Fruit fly (Drosophila melanogaster) whole organism, embryonic: Measurements from ENCODE around the gene Pis.

Experiments
- Adf1 ChIP-seq: fragments of 200-800 bp; sonication (Bioruptor generic); IDR thresholded peaks from 2 replicates; pipeline ENCODE4 v1.3.6; 2022; ENCODE audit warnings: missing biosample characterization, missing genetic modification characterization
- Antp ChIP-seq: fragments of 200-800 bp; sonication (Bioruptor generic); optimal IDR thresholded peaks from 3 replicates; lab custom pipeline; 2016; ENCODE audit warnings: missing biosample characterization, missing genetic modification characterization
- Asciz ChIP-seq: fragments of 200-800 bp; sonication (Bioruptor generic); optimal IDR thresholded peaks from 2 replicates; lab custom pipeline; 2017; ENCODE audit warnings: missing biosample characterization, mild to moderate bottlenecking, missing genetic modification characterization, missing genetic modification reagents
- B-H2 ChIP-seq: fragments of 200-800 bp; sonication (Bioruptor generic); optimal IDR thresholded peaks from 2 replicates; lab custom pipeline; 2018; ENCODE audit warnings: missing biosample characterization, mild to moderate bottlenecking, missing genetic modification characterization
- CG10959 ChIP-seq: fragments of 200-800 bp; sonication (Bioruptor generic); IDR thresholded peaks from 2 replicates; pipeline ENCODE4 v1.3.6; 2022; ENCODE audit warnings: missing biosample characterization, missing genetic modification characterization
- CG11247 ChIP-seq: fragments of 200-800 bp; sonication (Bioruptor generic); IDR thresholded peaks from 2 replicates; pipeline ENCODE4 v1.3.6; 2022; ENCODE audit warnings: missing biosample characterization, missing genetic modification characterization
- CG12155 ChIP-seq: fragments of 200-800 bp; sonication (Bioruptor generic); optimal IDR thresholded peaks from 3 replicates; lab custom pipeline; 2016; ENCODE audit warnings: missing biosample characterization, missing genetic modification characterization
- CG12659 ChIP-seq: fragments of 200-800 bp; sonication (Bioruptor generic); optimal IDR thresholded peaks from 3 replicates; lab custom pipeline; 2017; ENCODE audit warnings: mild to moderate bottlenecking, missing biosample characterization, missing genetic modification reagents, missing genetic modification characterization
- CG13123 ChIP-seq: fragments of 200-800 bp; sonication (Bioruptor generic); optimal IDR thresholded peaks from 2 replicates; lab custom pipeline; 2016; ENCODE audit warnings: missing biosample characterization, missing genetic modification characterization
- CG13287 ChIP-seq: fragments of 200-800 bp; sonication (Bioruptor generic); IDR thresholded peaks from 2 replicates; pipeline ENCODE4 v1.3.6; 2022; ENCODE audit warnings: missing biosample characterization, missing genetic modification characterization; ENCODE audit not compliant: partially characterized antibody
- CG15514 ChIP-seq: fragments of 200-800 bp; sonication (Bioruptor generic); optimal IDR thresholded peaks from 3 replicates; lab custom pipeline; 2017; ENCODE audit warnings: missing biosample characterization, missing genetic modification characterization, mild to moderate bottlenecking, moderate library complexity, missing genetic modification reagents
- CG17568 ChIP-seq: fragments of 200-800 bp; sonication (Bioruptor generic); optimal IDR thresholded peaks from 2 replicates; lab custom pipeline; 2018; ENCODE audit warnings: missing biosample characterization, mild to moderate bottlenecking, missing genetic modification characterization, moderate library complexity
- CG18599 ChIP-seq: fragments of 200-800 bp; sonication (Bioruptor generic); optimal IDR thresholded peaks from 3 replicates; lab custom pipeline; 2017; ENCODE audit warnings: missing biosample characterization, missing genetic modification characterization, mild to moderate bottlenecking, moderate library complexity, missing genetic modification reagents
- CG2875 ChIP-seq: fragments of 200-800 bp; sonication (Bioruptor generic); optimal IDR thresholded peaks from 2 replicates; lab custom pipeline; 2017; ENCODE audit warnings: missing biosample characterization, mild to moderate bottlenecking, missing genetic modification characterization, missing genetic modification reagents
- CG30403 ChIP-seq: fragments of 200-800 bp; sonication (Bioruptor generic); optimal IDR thresholded peaks from 3 replicates; lab custom pipeline; 2016; ENCODE audit warnings: missing biosample characterization, missing genetic modification characterization
- CG31365 ChIP-seq: fragments of 200-800 bp; sonication (Bioruptor generic); optimal IDR thresholded peaks from 2 replicates; lab custom pipeline; 2018; ENCODE audit warnings: missing biosample characterization, mild to moderate bottlenecking, missing genetic modification characterization
- CG3838 ChIP-seq: fragments of 200-800 bp; sonication (Bioruptor generic); optimal IDR thresholded peaks from 3 replicates; lab custom pipeline; 2016; ENCODE audit warnings: missing biosample characterization, missing genetic modification characterization
- CG43689 ChIP-seq: fragments of 200-800 bp; sonication (Bioruptor generic); IDR thresholded peaks from 2 replicates; pipeline ENCODE4 v1.3.6; 2022; ENCODE audit warnings: missing biosample characterization, missing genetic modification characterization
- CG6272 ChIP-seq: fragments of 200-800 bp; sonication (Bioruptor generic); IDR thresholded peaks from 2 replicates; pipeline ENCODE4 v1.3.6; 2022; ENCODE audit warnings: missing biosample characterization, missing genetic modification characterization
- CG6765 ChIP-seq: fragments of 200-800 bp; sonication (Bioruptor generic); optimal IDR thresholded peaks from 3 replicates; lab custom pipeline; 2017; ENCODE audit warnings: missing biosample characterization, mild to moderate bottlenecking, missing genetic modification characterization
- CG6813 ChIP-seq: fragments of 200-800 bp; sonication (Bioruptor generic); optimal IDR thresholded peaks from 2 replicates; lab custom pipeline; 2017; ENCODE audit warnings: missing biosample characterization, missing genetic modification characterization, mild to moderate bottlenecking, moderate library complexity, missing genetic modification reagents
- CG8478 ChIP-seq: fragments of >200 bp; optimal IDR thresholded peaks from 2 replicates; lab custom pipeline; 2018
- CG9817 ChIP-seq: fragments of 200-800 bp; sonication (Bioruptor generic); optimal IDR thresholded peaks from 2 replicates; lab custom pipeline; 2018; ENCODE audit warnings: missing biosample characterization, mild to moderate bottlenecking, missing genetic modification characterization, moderate library complexity
- ERR ChIP-seq: fragments of 200-800 bp; sonication (Bioruptor generic); optimal IDR thresholded peaks from 2 replicates; lab custom pipeline; 2016; ENCODE audit warnings: missing biosample characterization, missing genetic modification characterization
- Fer2 ChIP-seq: fragments of 200-800 bp; sonication (Bioruptor generic); optimal IDR thresholded peaks from 2 replicates; lab custom pipeline; 2018; ENCODE audit warnings: missing biosample characterization, mild to moderate bottlenecking, missing genetic modification characterization, moderate library complexity
- Hand ChIP-seq: fragments of 200-800 bp; sonication (Bioruptor generic); optimal IDR thresholded peaks from 2 replicates; lab custom pipeline; 2017; ENCODE audit warnings: mild to moderate bottlenecking, missing biosample characterization, missing genetic modification reagents, missing genetic modification characterization
- Lhr ChIP-seq: fragments of 200-800 bp; sonication (Bioruptor generic); optimal IDR thresholded peaks from 3 replicates; lab custom pipeline; 2017; ENCODE audit warnings: mild to moderate bottlenecking, missing biosample characterization, missing genetic modification reagents, missing genetic modification characterization
- MTF-1 ChIP-seq: fragments of 200-800 bp; sonication (Bioruptor generic); optimal IDR thresholded peaks from 2 replicates; lab custom pipeline; 2018; ENCODE audit warnings: missing biosample characterization, mild to moderate bottlenecking, missing genetic modification characterization, borderline replicate concordance
- Myb ChIP-seq: fragments of 200-800 bp; sonication (Bioruptor generic); optimal IDR thresholded peaks from 2 replicates; lab custom pipeline; 2016; ENCODE audit warnings: missing biosample characterization, missing genetic modification characterization
- Opbp ChIP-seq: fragments of 200-800 bp; sonication (Bioruptor generic); IDR thresholded peaks from 3 replicates; pipeline ENCODE4 v1.3.6; 2022; ENCODE audit warnings: missing biosample characterization, missing genetic modification characterization; ENCODE audit not compliant: partially characterized antibody
- Ptx1 ChIP-seq: fragments of 200-800 bp; sonication (Bioruptor generic); IDR thresholded peaks from 2 replicates; pipeline ENCODE4 v1.3.6; 2022; ENCODE audit warnings: missing biosample characterization, missing genetic modification characterization
- Sry-β ChIP-seq: fragments of 200-800 bp; sonication (Bioruptor generic); optimal IDR thresholded peaks from 2 replicates; lab custom pipeline; 2018; ENCODE audit warnings: missing biosample characterization, mild to moderate bottlenecking, missing genetic modification characterization, moderate library complexity
- bbx ChIP-seq: fragments of 200-800 bp; sonication (Bioruptor generic); IDR thresholded peaks from 2 replicates; pipeline ENCODE4 v1.3.6; 2022; ENCODE audit warnings: missing biosample characterization, missing genetic modification characterization; ENCODE audit not compliant: partially characterized antibody
- bigmax ChIP-seq: fragments of 200-800 bp; sonication (Bioruptor generic); optimal IDR thresholded peaks from 2 replicates; lab custom pipeline; 2018; ENCODE audit warnings: missing biosample characterization, mild to moderate bottlenecking, missing genetic modification characterization
- da ChIP-seq: fragments of 200-800 bp; sonication (Bioruptor generic); optimal IDR thresholded peaks from 2 replicates; lab custom pipeline; 2016; ENCODE audit warnings: missing biosample characterization, missing genetic modification characterization
- ewg ChIP-seq: fragments of 200-800 bp; sonication (Bioruptor generic); optimal IDR thresholded peaks from 3 replicates; lab custom pipeline; 2017; ENCODE audit warnings: mild to moderate bottlenecking, missing biosample characterization, missing genetic modification reagents, missing genetic modification characterization
- eyg ChIP-seq: fragments of 200-800 bp; sonication (Bioruptor generic); optimal IDR thresholded peaks from 3 replicates; lab custom pipeline; 2016; ENCODE audit warnings: missing biosample characterization, missing genetic modification characterization
- gcm ChIP-seq: fragments of 200-800 bp; sonication (Bioruptor generic); optimal IDR thresholded peaks from 2 replicates; lab custom pipeline; 2019; ENCODE audit warnings: missing biosample characterization, mild to moderate bottlenecking, missing genetic modification characterization, moderate library complexity
- gro ChIP-seq: fragments of 200-800 bp; sonication (Bioruptor generic); optimal IDR thresholded peaks from 2 replicates; lab custom pipeline; 2016; ENCODE audit warnings: missing biosample characterization, missing genetic modification characterization
- gt ChIP-seq: fragments of 200-800 bp; sonication (Bioruptor generic); IDR thresholded peaks from 2 replicates; pipeline ENCODE4 v1.3.6; 2022; ENCODE audit warnings: missing biosample characterization, missing genetic modification characterization
- ham ChIP-seq: fragments of 200-800 bp; sonication (Bioruptor generic); IDR thresholded peaks from 2 replicates; pipeline ENCODE4 v1.3.6; 2022; ENCODE audit warnings: missing biosample characterization, missing genetic modification characterization
- kni ChIP-seq: fragments of 200-800 bp; sonication (Bioruptor generic); optimal IDR thresholded peaks from 3 replicates; lab custom pipeline; 2017; ENCODE audit warnings: mild to moderate bottlenecking, missing biosample characterization, missing genetic modification reagents, missing genetic modification characterization
- luna ChIP-seq: fragments of 200-800 bp; sonication (Bioruptor generic); optimal IDR thresholded peaks from 2 replicates; lab custom pipeline; 2016; ENCODE audit warnings: missing biosample characterization, missing genetic modification characterization
- mirr ChIP-seq: fragments of 200-800 bp; sonication (Bioruptor generic); optimal IDR thresholded peaks from 3 replicates; lab custom pipeline; 2018; ENCODE audit warnings: missing biosample characterization, mild to moderate bottlenecking, missing genetic modification characterization
- odd ChIP-seq: fragments of 200-800 bp; sonication (Bioruptor generic); optimal IDR thresholded peaks from 2 replicates; lab custom pipeline; 2017; ENCODE audit warnings: missing biosample characterization, mild to moderate bottlenecking, missing genetic modification characterization
- peb ChIP-seq: fragments of 200-800 bp; sonication (Bioruptor generic); IDR thresholded peaks from 2 replicates; pipeline ENCODE4 v1.3.6; 2022; ENCODE audit warnings: missing biosample characterization, missing genetic modification characterization
- sens-2 ChIP-seq: fragments of 200-800 bp; sonication (Bioruptor generic); IDR thresholded peaks from 2 replicates; pipeline ENCODE4 v1.3.6; 2022; ENCODE audit warnings: missing biosample characterization, missing genetic modification characterization
- sima ChIP-seq: fragments of 200-800 bp; sonication (Bioruptor generic); optimal IDR thresholded peaks from 2 replicates; lab custom pipeline; 2016; ENCODE audit warnings: missing biosample characterization, missing genetic modification characterization
- sna ChIP-seq: fragments of 200-800 bp; sonication (Bioruptor generic); IDR thresholded peaks from 2 replicates; pipeline ENCODE4 v1.3.6; 2022; ENCODE audit warnings: missing biosample characterization, missing genetic modification characterization; ENCODE audit not compliant: partially characterized antibody
- tgo ChIP-seq: fragments of 200-800 bp; sonication (Bioruptor generic); IDR thresholded peaks from 3 replicates; pipeline ENCODE4 v1.3.6; 2022; ENCODE audit warnings: missing biosample characterization, missing genetic modification characterization
- zen ChIP-seq: fragments of 200-800 bp; sonication (Bioruptor generic); optimal IDR thresholded peaks from 3 replicates; lab custom pipeline; 2018; ENCODE audit warnings: missing biosample characterization, mild to moderate bottlenecking, missing genetic modification characterization, moderate library complexity

Gene Pis

dm6 chrX:15703720-15704206 lies at the start of gene Pis, which contains the start of gene Hap40 (continued):
- TF ChIP-seq CG43689 (GFP tag; lab: Robert Waterston, UW): no peak
- no peak for TF ChIP-seq gt (GFP tag; lab: Robert Waterston, UW)
- TF ChIP-seq gro (GFP tag; lab: Kevin White, UChicago): peak; percentile 41
- TF ChIP-seq kni: peak; percentile 33
- peak; percentile 18 for TF ChIP-seq Myb (GFP tag; lab: Kevin White, UChicago)
- peak; percentile 16; the same call in 1 of the 2 replicates for TF ChIP-seq peb (GFP tag; lab: Robert Waterston, UW)
- TF ChIP-seq Lhr: peak; percentile 78
- TF ChIP-seq Asciz (GFP tag; lab: Kevin White, UChicago): no peak
- TF ChIP-seq Sry-β (GFP tag; lab: Kevin White, UChicago): no peak
- no peak for TF ChIP-seq CG13287 (GFP tag; lab: Robert Waterston, UW)
- no peak for TF ChIP-seq Opbp (GFP tag; lab: Robert Waterston, UW)
- peak; percentile 18 for TF ChIP-seq gcm (GFP tag; lab: Kevin White, UChicago)
- no peak for TF ChIP-seq ham (GFP tag; lab: Robert Waterston, UW)
- peak; percentile 57 for TF ChIP-seq CG6272 (GFP tag; lab: Robert Waterston, UW)
- TF ChIP-seq sens-2 (GFP tag; lab: Robert Waterston, UW): no peak
- peak; percentile 88 for TF ChIP-seq CG12659 (GFP tag; lab: Kevin White, UChicago)
- TF ChIP-seq CG10959: peak; percentile 26; the same call in 1 of the 2 replicates
- TF ChIP-seq CG6765: no peak
- peak; percentile 71 for TF ChIP-seq CG12155 (GFP tag; lab: Kevin White, UChicago)
- TF ChIP-seq bbx (GFP tag; lab: Robert Waterston, UW): no peak
- TF ChIP-seq zen: peak; percentile 72
- TF ChIP-seq CG18599 (GFP tag; lab: Kevin White, UChicago): no peak
- no peak for TF ChIP-seq CG8478 (lab: Kevin White, UChicago)
- no peak for TF ChIP-seq da
- TF ChIP-seq CG13123 (GFP tag; lab: Kevin White, UChicago): peak; percentile 22
- TF ChIP-seq sima (GFP tag; lab: Kevin White, UChicago): no peak
- peak; percentile 78 for TF ChIP-seq tgo
- 0 out of 2 replicates have a peak, but pooled peaks have one; percentile 24 for TF ChIP-seq Adf1 (GFP tag; lab: Robert Waterston, UW)
- TF ChIP-seq CG31365 (tag; lab: Kevin White, UChicago): no peak
- peak; percentile 50; the same call in 1 of the 2 replicates for TF ChIP-seq CG11247
- no peak for TF ChIP-seq CG17568

- TF ChIP-seq Antp (no peak), ewg (GFP tag; lab: Kevin White, UChicago) (no peak), CG3838 (GFP tag; lab: Kevin White, UChicago) (no peak), Hand (GFP tag; lab: Kevin White, UChicago) (no peak), odd (GFP tag; lab: Kevin White, UChicago) (no peak), Fer2 (tag; lab: Kevin White, UChicago) (no peak), ERR (GFP tag; lab: Kevin White, UChicago) (no peak), MTF-1 (GFP tag; lab: Kevin White, UChicago) (no peak), luna (GFP tag; lab: Kevin White, UChicago) (no peak), Ptx1 (GFP tag; lab: Robert Waterston, UW) (no peak), bigmax (peak; percentile 68), CG6813 (GFP tag; lab: Kevin White, UChicago) (no peak), mirr (GFP tag; lab: Kevin White, UChicago) (no peak), CG12155 (GFP tag; lab: Kevin White, UChicago) (no peak), CG15514 (peak; percentile 81), sna (GFP tag; lab: Robert Waterston, UW) (no peak), eyg (GFP tag; lab: Kevin White, UChicago) (no peak), B-H2 (GFP tag; lab: Kevin White, UChicago) (peak; percentile 10), CG9817 (tag; lab: Kevin White, UChicago) (no peak), CG2875 (GFP tag; lab: Kevin White, UChicago) (no peak), CG30403 (GFP tag; lab: Kevin White, UChicago) (no peak)
Observed at dm6 chrX:15748945-15749344, 45.4 kb upstream of the Pis start, which contains the start of gene Mvd. Gene Mvd, plus strand, starts transcription at chrX:15749166.
